Worm (Caenorhabditis elegans) whole organism, L1 larva: ENCODE data around the gene sma-3.

Experiments
- C16A3.4 ChIP-seq: fragments of 150-350 bp; optimal IDR thresholded peaks from 2 replicates; lab custom pipeline; 2014; ENCODE audit warnings: missing biosample characterization, missing genetic modification characterization
- C34B4.2 ChIP-seq: sonication (generic microtip); optimal IDR thresholded peaks from 2 replicates; lab custom pipeline; 2017; ENCODE audit warnings: mild to moderate bottlenecking, missing genetic modification characterization, missing compliant biosample characterization
- aha-1 ChIP-seq: fragments of 150-350 bp; optimal IDR thresholded peaks from 2 replicates; lab custom pipeline; 2014; ENCODE audit warnings: missing biosample characterization, missing genetic modification characterization
- aly-2 ChIP-seq: fragments of 150-350 bp; optimal IDR thresholded peaks from 2 replicates; lab custom pipeline; 2014; ENCODE audit warnings: missing biosample characterization, missing genetic modification characterization
- ama-1 ChIP-seq: fragments of 150-350 bp; optimal IDR thresholded peaks from 2 replicates; lab custom pipeline; 2014
- blmp-1 ChIP-seq: fragments of 150-350 bp; optimal IDR thresholded peaks from 2 replicates; lab custom pipeline; 2014; ENCODE audit warnings: missing biosample characterization, missing genetic modification characterization
- ceh-82 ChIP-seq, 3 experiments: fragments of 150-350 bp in 1 of 3; sonication (generic microtip) in 2 of 3; optimal IDR thresholded peaks; 2 replicates each; lab custom pipeline; 2014 to 2017; ENCODE audit warnings: missing biosample characterization in 3 of 3, missing genetic modification characterization in 3 of 3
- ceh-90 ChIP-seq: sonication (generic microtip); optimal IDR thresholded peaks from 2 replicates; lab custom pipeline; 2016; ENCODE audit warnings: missing genetic modification characterization, missing compliant biosample characterization
- ces-1 ChIP-seq: fragments of 150-350 bp; optimal IDR thresholded peaks from 2 replicates; lab custom pipeline; 2014; ENCODE audit warnings: missing biosample characterization, missing genetic modification reagents, missing genetic modification characterization
- dsc-1 ChIP-seq: sonication (generic microtip); optimal IDR thresholded peaks from 2 replicates; lab custom pipeline; 2016; ENCODE audit warnings: mild to moderate bottlenecking, missing genetic modification characterization, missing compliant biosample characterization
- egl-13 ChIP-seq: sonication (generic microtip); optimal IDR thresholded peaks from 2 replicates; lab custom pipeline; 2016; ENCODE audit warnings: missing genotype, missing genetic modification reagents, missing genetic modification characterization, missing compliant biosample characterization
- egl-27 ChIP-seq, 2 experiments: fragments of 150-350 bp in 1 of 2; sonication (generic microtip); optimal IDR thresholded peaks; 3 replicates each; lab custom pipeline; 2017 to 2018; ENCODE audit warnings: missing biosample characterization in 2 of 2, missing genetic modification characterization in 2 of 2, missing genetic modification reagents in 2 of 2
- elt-2 ChIP-seq: sonication (generic microtip); optimal IDR thresholded peaks from 2 replicates; lab custom pipeline; 2016; ENCODE audit warnings: missing genetic modification characterization, mild to moderate bottlenecking, inconsistent platforms, missing compliant biosample characterization, missing genetic modification reagents
- elt-3 ChIP-seq, 6 experiments: fragments of 150-350 bp in 1 of 6; sonication (generic microtip); optimal IDR thresholded peaks; 2 replicates each; lab custom pipeline; 2017 to 2018; ENCODE audit warnings: missing biosample characterization in 6 of 6, missing genetic modification characterization in 6 of 6, inconsistent platforms in 1 of 6
- grh-1 ChIP-seq: fragments of 200-800 bp; sonication (Bioruptor generic); IDR thresholded peaks from 2 replicates; pipeline ENCODE4 v1.3.6; 2022; ENCODE audit warnings: missing genetic modification reagents, missing genetic modification characterization, missing compliant biosample characterization
- hlh-4 ChIP-seq: sonication (generic microtip); optimal IDR thresholded peaks from 2 replicates; lab custom pipeline; 2016; ENCODE audit warnings: mild to moderate bottlenecking, missing genetic modification characterization, missing compliant biosample characterization
- irx-1 ChIP-seq: sonication (generic microtip); optimal IDR thresholded peaks from 2 replicates; lab custom pipeline; 2016; ENCODE audit warnings: missing genetic modification characterization, missing compliant biosample characterization
- isw-1 ChIP-seq: fragments of 200-800 bp; sonication (Bioruptor generic); IDR thresholded peaks from 2 replicates; pipeline ENCODE4 v1.3.6; 2022; ENCODE audit warnings: missing genetic modification characterization, missing compliant biosample characterization
- lin-13 ChIP-seq: fragments of 150-350 bp; optimal IDR thresholded peaks from 2 replicates; lab custom pipeline; 2014; ENCODE audit warnings: missing biosample characterization, missing genetic modification reagents, missing genetic modification characterization
- lin-14 ChIP-seq: fragments of 200-800 bp; sonication (Bioruptor generic); optimal IDR thresholded peaks from 2 replicates; lab custom pipeline; 2018; ENCODE audit warnings: mild to moderate bottlenecking, missing genetic modification characterization, moderate library complexity, missing compliant biosample characterization
- lin-39 ChIP-seq: fragments of 150-350 bp; optimal IDR thresholded peaks from 2 replicates; lab custom pipeline; 2014; ENCODE audit warnings: missing biosample characterization, missing genetic modification reagents, missing genetic modification characterization
- lir-3 ChIP-seq: sonication (generic microtip); optimal IDR thresholded peaks from 2 replicates; lab custom pipeline; 2016; ENCODE audit warnings: mild to moderate bottlenecking, missing genetic modification characterization, moderate library complexity, missing compliant biosample characterization; ENCODE audit not compliant: poor library complexity
- lsy-2 ChIP-seq, 2 experiments: fragments of 150-350 bp; optimal IDR thresholded peaks; 2 replicates each; lab custom pipeline; 2014; ENCODE audit warnings: missing biosample characterization in 2 of 2, missing genetic modification characterization in 2 of 2
- mab-9 ChIP-seq: fragments of 200-800 bp; sonication (Bioruptor generic); IDR thresholded peaks from 2 replicates; pipeline ENCODE4 v1.3.6; 2022; ENCODE audit warnings: missing genetic modification reagents, missing genetic modification characterization, missing compliant biosample characterization
- mdl-1 ChIP-seq, 2 experiments: fragments of 150-350 bp; optimal IDR thresholded peaks; 2 replicates each; lab custom pipeline; 2014 to 2017; ENCODE audit warnings: missing biosample characterization in 2 of 2, missing genetic modification characterization in 2 of 2, inconsistent platforms in 1 of 2
- mep-1 ChIP-seq: fragments of 150-350 bp; optimal IDR thresholded peaks from 2 replicates; lab custom pipeline; 2014; ENCODE audit warnings: missing biosample characterization, missing genetic modification characterization
- nhr-11 ChIP-seq: fragments of 150-350 bp; optimal IDR thresholded peaks from 2 replicates; lab custom pipeline; 2014; ENCODE audit warnings: missing biosample characterization, missing genetic modification characterization
- nhr-12 ChIP-seq: sonication (generic microtip); optimal IDR thresholded peaks from 2 replicates; lab custom pipeline; 2017; ENCODE audit warnings: missing biosample characterization, missing genetic modification characterization
- nhr-19 ChIP-seq: fragments of 200-800 bp; sonication (Bioruptor generic); conservative IDR thresholded peaks from 2 replicates; pipeline ENCODE4 v1.3.6; 2022; ENCODE audit warnings: missing genetic modification characterization, missing compliant biosample characterization
- nhr-20 ChIP-seq: sonication (generic microtip); optimal IDR thresholded peaks from 2 replicates; lab custom pipeline; 2016; ENCODE audit warnings: mild to moderate bottlenecking, missing genetic modification characterization, missing compliant biosample characterization
- nhr-237 ChIP-seq: fragments of 150-350 bp; optimal IDR thresholded peaks from 2 replicates; lab custom pipeline; 2014; ENCODE audit warnings: missing biosample characterization, missing genetic modification characterization
- nhr-28 ChIP-seq: fragments of 150-350 bp; optimal IDR thresholded peaks from 2 replicates; lab custom pipeline; 2014; ENCODE audit warnings: missing biosample characterization, missing genetic modification characterization
- nhr-71 ChIP-seq: sonication (generic microtip); optimal IDR thresholded peaks from 2 replicates; lab custom pipeline; 2016; ENCODE audit warnings: mild to moderate bottlenecking, missing genetic modification characterization, moderate library complexity, missing compliant biosample characterization
- nhr-76 ChIP-seq: sonication (generic microtip); optimal IDR thresholded peaks from 2 replicates; lab custom pipeline; 2017; ENCODE audit warnings: missing biosample characterization, missing genetic modification characterization
- nhr-84 ChIP-seq: sonication (generic microtip); optimal IDR thresholded peaks from 2 replicates; lab custom pipeline; 2017; ENCODE audit warnings: missing biosample characterization, missing genetic modification characterization
- nhr-85 ChIP-seq: sonication (generic microtip); peaks from one replicate; lab custom pipeline; 2016; ENCODE audit warnings: missing genetic modification characterization, inconsistent platforms, missing compliant biosample characterization
- nhr-90 ChIP-seq: sonication (generic microtip); optimal IDR thresholded peaks from 2 replicates; lab custom pipeline; 2016; ENCODE audit warnings: mild to moderate bottlenecking, missing genetic modification characterization, missing compliant biosample characterization; ENCODE audit not compliant: poor library complexity
- pag-3 ChIP-seq: sonication (generic microtip); optimal IDR thresholded peaks from 2 replicates; lab custom pipeline; 2017; ENCODE audit warnings: missing genetic modification characterization, mild to moderate bottlenecking, missing compliant biosample characterization, antibody characterized with exemption, borderline replicate concordance; ENCODE audit not compliant: insufficient read depth
- pqm-1 ChIP-seq: sonication (generic microtip); optimal IDR thresholded peaks from 3 replicates; lab custom pipeline; 2017; ENCODE audit warnings: missing biosample characterization, missing genetic modification characterization
- rnt-1 ChIP-seq: sonication (generic microtip); optimal IDR thresholded peaks from 2 replicates; lab custom pipeline; 2016; ENCODE audit warnings: mild to moderate bottlenecking, missing genetic modification characterization, moderate library complexity, missing compliant biosample characterization
- snpc-4 ChIP-seq: fragments of 150-350 bp; optimal IDR thresholded peaks from 2 replicates; lab custom pipeline; 2014; ENCODE audit warnings: missing biosample characterization, missing genetic modification characterization
- snu-23 ChIP-seq: sonication (generic microtip); optimal IDR thresholded peaks from 2 replicates; lab custom pipeline; 2016; ENCODE audit warnings: missing genetic modification characterization, missing compliant biosample characterization
- sox-4 ChIP-seq: sonication (generic microtip); optimal IDR thresholded peaks from 2 replicates; lab custom pipeline; 2016; ENCODE audit warnings: missing genetic modification characterization, missing compliant biosample characterization
- sup-37 ChIP-seq: fragments of 200-800 bp; sonication (Bioruptor generic); optimal IDR thresholded peaks from 2 replicates; lab custom pipeline; 2018; ENCODE audit warnings: mild to moderate bottlenecking, missing genetic modification characterization, missing compliant biosample characterization
- swsn-7 ChIP-seq: sonication (generic microtip); optimal IDR thresholded peaks from 2 replicates; lab custom pipeline; 2016; ENCODE audit warnings: missing genetic modification characterization, missing compliant biosample characterization
- tbx-2 ChIP-seq: sonication (generic microtip); optimal IDR thresholded peaks from 2 replicates; lab custom pipeline; 2016; ENCODE audit warnings: missing genetic modification characterization, missing compliant biosample characterization
- unc-130 ChIP-seq: fragments of 150-350 bp; optimal IDR thresholded peaks from 2 replicates; lab custom pipeline; 2017; ENCODE audit warnings: missing biosample characterization, missing genetic modification characterization, inconsistent platforms
- unc-86 ChIP-seq: sonication (generic microtip); optimal IDR thresholded peaks from 2 replicates; lab custom pipeline; 2016; ENCODE audit warnings: missing genetic modification characterization, missing compliant biosample characterization
- unc-98 ChIP-seq: fragments of 200-800 bp; sonication (Bioruptor generic); IDR thresholded peaks from 2 replicates; pipeline ENCODE4 v1.3.6; 2022; ENCODE audit warnings: missing genetic modification characterization, missing compliant biosample characterization
- vab-15 ChIP-seq: sonication (generic microtip); optimal IDR thresholded peaks from 2 replicates; lab custom pipeline; 2017; ENCODE audit warnings: missing genotype, mild to moderate bottlenecking, missing genetic modification characterization, missing compliant biosample characterization
- xbp-1 ChIP-seq: sonication (generic microtip); optimal IDR thresholded peaks from 2 replicates; lab custom pipeline; 2016; ENCODE audit warnings: missing genetic modification characterization, missing compliant biosample characterization
- zag-1 ChIP-seq: fragments of 150-350 bp; optimal IDR thresholded peaks from 2 replicates; lab custom pipeline; 2014; ENCODE audit warnings: missing biosample characterization, missing genetic modification characterization
- ztf-11 ChIP-seq, 2 experiments: sonication (generic microtip); optimal IDR thresholded peaks; 2 replicates each; lab custom pipeline; 2016 to 2017; ENCODE audit warnings: missing genetic modification characterization in 2 of 2, missing biosample characterization in 1 of 2, missing compliant biosample characterization in 1 of 2
- ztf-4 ChIP-seq: fragments of 150-350 bp; optimal IDR thresholded peaks from 2 replicates; lab custom pipeline; 2014; ENCODE audit warnings: missing biosample characterization, missing genetic modification characterization

Gene sma-3

ce11 chrIII:6897587-6898064, 33.9 kb upstream of the sma-3 start, which contains the start of gene T07E3.4 (continued):
- TF ChIP-seq mdl-1 (tag; optimal IDR thresholded peaks at IDR 0.05; lab: Kevin White, UChicago), result peak in 1 of 2 experiments; percentile 84
- no peak for TF ChIP-seq nhr-28
- TF ChIP-seq ztf-4, result peak; percentile 85
- peak; percentile 68 for TF ChIP-seq nhr-11 (tag; lab: Kevin White, UChicago)
- TF ChIP-seq elt-2, result peak; percentile 30
- TF ChIP-seq C34B4.2 (tag; lab: Kevin White, UChicago), result no peak
- TF ChIP-seq hlh-4 (tag; lab: Kevin White, UChicago), result no peak
- no peak for TF ChIP-seq ceh-90 (tag; lab: Kevin White, UChicago)
- TF ChIP-seq lir-3 (tag; lab: Kevin White, UChicago), result peak; percentile 72
- peak; percentile 82 for TF ChIP-seq swsn-7
- peak; percentile 97 for TF ChIP-seq nhr-71 (tag; lab: Kevin White, UChicago)
- TF ChIP-seq tbx-2 (tag; lab: Kevin White, UChicago), result peak; percentile 89
- TF ChIP-seq mab-9, result no peak
- peak; percentile 51 for TF ChIP-seq lin-13 (GFP tag; lab: Kevin White, UChicago)
- TF ChIP-seq snu-23, result peak; percentile 96
- TF ChIP-seq aha-1 (tag; lab: Kevin White, UChicago), result no peak
- peak; percentile 90 for TF ChIP-seq mep-1 (tag; lab: Kevin White, UChicago)
- no peak for TF ChIP-seq nhr-237 (tag; lab: Kevin White, UChicago)
- TF ChIP-seq ztf-11 (tag; optimal IDR thresholded peaks at IDR 0.05; lab: Kevin White, UChicago), result no peak
- TF ChIP-seq C16A3.4 (tag; lab: Kevin White, UChicago), result peak; percentile 34
- peak; percentile 10 to 55 for TF ChIP-seq egl-27 (tag; optimal IDR thresholded peaks at IDR 0.05; lab: Kevin White, UChicago)
- TF ChIP-seq irx-1 (tag; lab: Kevin White, UChicago), result peak; percentile 61
- TF ChIP-seq ces-1, result no peak
- peak in 4 of 6 experiments; percentile 20 to 94 (median 68) for TF ChIP-seq elt-3 (tag; optimal IDR thresholded peaks at IDR 0.05; lab: Kevin White, UChicago)
- no peak for TF ChIP-seq zag-1
- TF ChIP-seq nhr-20 (tag; lab: Kevin White, UChicago), result peak; percentile 96
- TF ChIP-seq nhr-76 (tag; lab: Kevin White, UChicago), result no peak
- peak; percentile 99 for TF ChIP-seq nhr-85 (tag; lab: Kevin White, UChicago)
- peak; percentile 83 for TF ChIP-seq grh-1 (GFP tag; lab: Robert Waterston, UW)
- peak; percentile 23 for TF ChIP-seq snpc-4 (tag; lab: Kevin White, UChicago)
- TF ChIP-seq nhr-90, result peak; percentile 84
- TF ChIP-seq rnt-1 (tag; lab: Kevin White, UChicago), result peak; percentile 91
- peak; percentile 82 for TF ChIP-seq blmp-1 (tag; lab: Kevin White, UChicago)
- TF ChIP-seq unc-130 (tag; lab: Kevin White, UChicago), result peak; percentile 95
- TF ChIP-seq pag-3, result no peak
- TF ChIP-seq nhr-19, result peak; percentile 94
- TF ChIP-seq nhr-12 (tag; lab: Kevin White, UChicago), result no peak
- TF ChIP-seq dsc-1, result peak; percentile 64
- TF ChIP-seq pqm-1 (tag; lab: Kevin White, UChicago), result no peak
- no peak for TF ChIP-seq isw-1
- TF ChIP-seq xbp-1 (tag; lab: Kevin White, UChicago), result peak; percentile 73
- no peak for TF ChIP-seq sox-4
- peak; percentile 82 to 88 for TF ChIP-seq lsy-2 (tag; optimal IDR thresholded peaks at IDR 0.05; lab: Kevin White, UChicago)
- TF ChIP-seq nhr-84 (tag; lab: Kevin White, UChicago), result no peak
- TF ChIP-seq unc-98 (GFP tag; lab: Robert Waterston, UW), result no peak
- peak; percentile 95 for TF ChIP-seq lin-14 (GFP tag; lab: Kevin White, UChicago)
- peak; percentile 44 for TF ChIP-seq ama-1
- TF ChIP-seq aly-2 (tag; lab: Kevin White, UChicago), result no peak
- TF ChIP-seq ceh-82 (tag; optimal IDR thresholded peaks at IDR 0.05; lab: Kevin White, UChicago), result peak; percentile 9 to 73 (median 72)
- peak; percentile 76 for TF ChIP-seq lin-39 (tag; lab: Kevin White, UChicago)
- TF ChIP-seq unc-86, result no peak
- no peak for TF ChIP-seq vab-15
- no peak for TF ChIP-seq sup-37 (GFP tag; lab: Kevin White, UChicago)
- no peak for TF ChIP-seq egl-13
